Worm (Caenorhabditis elegans): ENCODE data around the gene pals-37.

DNA sequence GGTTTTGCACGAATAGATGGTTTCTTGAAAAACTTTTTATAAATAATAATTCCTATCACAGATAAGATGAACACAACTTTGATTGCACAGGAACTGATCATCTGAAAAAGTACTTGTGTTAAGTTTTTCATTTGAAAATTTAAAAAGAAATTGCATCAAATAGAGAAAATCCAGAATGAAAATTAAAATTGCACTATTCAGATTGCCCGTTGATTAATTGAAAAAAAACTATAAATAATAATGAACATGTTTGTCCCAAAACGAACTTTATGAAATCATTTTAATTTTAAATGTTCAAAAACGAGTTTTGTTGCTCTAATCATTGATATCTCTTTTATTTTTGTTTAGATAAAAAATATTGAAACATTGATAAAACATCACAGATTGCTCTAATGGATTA lies 24.0 kb downstream of the pals-37 start, which contains the start of gene cdr-3:
- TF ChIP-seq egl-27 (tag; optimal IDR thresholded peaks at IDR 0.05) (no peak), fos-1 (tag; optimal IDR thresholded peaks at IDR 0.05) (no peak), nhr-237 (tag; optimal IDR thresholded peaks at IDR 0.05) (no peak), ZK546.5 (tag; optimal IDR thresholded peaks at IDR 0.05) (no peak), ceh-16 (tag; optimal IDR thresholded peaks at IDR 0.05) (no peak)

Data from whole organism, L2 larva.